Worm (Caenorhabditis elegans): ENCODE results near the gene C48B4.7.

DNA sequence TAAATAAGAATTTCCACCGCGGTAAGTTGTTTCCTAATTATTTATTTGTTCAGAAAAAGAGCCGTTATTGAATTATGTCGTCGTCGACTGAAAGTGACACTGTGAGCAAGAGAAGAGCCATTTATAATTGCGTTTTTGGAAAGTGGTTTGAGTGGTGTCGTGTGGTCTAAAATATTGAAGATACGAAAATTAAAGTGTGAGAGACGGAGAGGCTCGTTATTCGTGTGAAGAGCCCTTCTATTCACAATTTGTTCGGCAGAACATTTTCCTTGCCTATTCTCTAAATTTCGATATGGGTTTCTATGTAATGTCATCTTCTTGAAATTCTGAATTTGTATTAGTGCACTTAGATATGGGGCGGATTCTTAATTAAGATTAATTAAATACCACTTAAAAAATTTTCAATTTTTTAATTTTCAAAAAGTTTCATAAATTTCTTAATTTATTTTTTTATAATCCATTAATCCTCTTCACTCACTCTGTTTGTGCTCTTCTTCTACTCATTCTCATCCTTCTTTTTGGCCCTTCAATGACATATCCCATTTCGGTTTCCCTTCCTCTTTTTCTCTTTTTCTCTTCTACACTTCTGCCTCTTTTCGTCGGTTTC lies 49.4 kb downstream of the C48B4.7 start:
- TF ChIP-seq flt-1 (GFP tag; IDR thresholded peaks at IDR 0.05), result no peak
- TF ChIP-seq ref-1 (GFP tag; conservative IDR thresholded peaks at IDR 0.05), result no peak
- TF ChIP-seq ztf-29 (GFP tag; IDR thresholded peaks at IDR 0.05), result no peak
- TF ChIP-seq med-1 (GFP tag; optimal IDR thresholded peaks at IDR 0.05; ENCODE audit: insufficient read depth), result no peak
- no peak for TF ChIP-seq klf-2 (GFP tag; conservative IDR thresholded peaks at IDR 0.05)

Measured in whole organism, midembryonic.